Worm (Caenorhabditis elegans) whole organism, L4 larva: ENCODE measurements around the gene R07E4.3.

Source experiments
- D1046.2 ChIP-seq: fragments of 200-800 bp; sonication (Bioruptor generic); IDR thresholded peaks from 2 replicates; pipeline ENCODE4 v1.3.6; 2022; ENCODE audit warnings: missing genetic modification characterization, missing compliant biosample characterization
- F10B5.3 ChIP-seq: sonication (generic microtip); optimal IDR thresholded peaks from 2 replicates; lab custom pipeline; 2016; ENCODE audit warnings: mild to moderate bottlenecking, missing genetic modification characterization, missing compliant biosample characterization
- F44E2.7 ChIP-seq: fragments of 200-800 bp; sonication (Bioruptor generic); IDR thresholded peaks from 2 replicates; pipeline ENCODE4 v2.1.2; 2022; ENCODE audit warnings: missing genetic modification characterization, missing compliant biosample characterization
- Y48G9A.11 ChIP-seq: fragments of 200-800 bp; sonication (Bioruptor generic); IDR thresholded peaks from 2 replicates; pipeline ENCODE4 v1.3.6; 2022; ENCODE audit warnings: missing genetic modification reagents, missing genetic modification characterization, missing compliant biosample characterization
- Y75B8A.6 ChIP-seq: fragments of 200-800 bp; sonication (Bioruptor generic); IDR thresholded peaks from 2 replicates; pipeline ENCODE4 v1.3.6; 2022; ENCODE audit warnings: missing genetic modification reagents, missing genetic modification characterization, missing compliant biosample characterization
- ZK337.2 ChIP-seq: fragments of 200-800 bp; sonication (Bioruptor generic); IDR thresholded peaks from 2 replicates; pipeline ENCODE4 v1.3.6; 2022; ENCODE audit warnings: missing genetic modification reagents, missing genetic modification characterization, missing compliant biosample characterization
- arid-1 ChIP-seq: fragments of 200-800 bp; sonication (Bioruptor generic); conservative IDR thresholded peaks from 2 replicates; pipeline ENCODE4 v1.3.6; 2022; ENCODE audit warnings: missing genetic modification reagents, missing genetic modification characterization, missing compliant biosample characterization
- ceh-20 ChIP-seq: fragments of 200-800 bp; sonication (Bioruptor generic); IDR thresholded peaks from 2 replicates; pipeline ENCODE4 v1.3.6; 2022; ENCODE audit warnings: missing genetic modification reagents, missing genetic modification characterization, missing compliant biosample characterization
- ceh-62 ChIP-seq: sonication (generic microtip); optimal IDR thresholded peaks from 2 replicates; lab custom pipeline; 2017; ENCODE audit warnings: missing biosample characterization, missing genetic modification characterization
- ceh-82 ChIP-seq: sonication (generic microtip); optimal IDR thresholded peaks from 2 replicates; lab custom pipeline; 2017; ENCODE audit warnings: missing biosample characterization, missing genetic modification characterization
- cey-2 ChIP-seq: sonication (generic microtip); optimal IDR thresholded peaks from 3 replicates; lab custom pipeline; 2017; ENCODE audit warnings: missing genetic modification characterization, mild to moderate bottlenecking, missing compliant biosample characterization, antibody characterized with exemption, borderline replicate concordance; ENCODE audit not compliant: insufficient read depth
- dmd-9 ChIP-seq: fragments of 200-800 bp; sonication (Bioruptor generic); IDR thresholded peaks from 2 replicates; pipeline ENCODE4 v1.3.6; 2022; ENCODE audit warnings: missing genetic modification reagents, missing genetic modification characterization, missing compliant biosample characterization
- dpl-1 ChIP-seq: fragments of 150-350 bp; optimal IDR thresholded peaks from 2 replicates; lab custom pipeline; 2014; ENCODE audit warnings: missing biosample characterization, missing genetic modification reagents, missing genetic modification characterization
- duxl-1 ChIP-seq: sonication (generic microtip); optimal IDR thresholded peaks from 2 replicates; lab custom pipeline; 2016; ENCODE audit warnings: mild to moderate bottlenecking, missing genetic modification characterization, moderate library complexity, missing compliant biosample characterization; ENCODE audit not compliant: poor library complexity
- dve-1 ChIP-seq: sonication (generic microtip); optimal IDR thresholded peaks from 2 replicates; lab custom pipeline; 2017; ENCODE audit warnings: antibody characterized with exemption, mild to moderate bottlenecking, missing genetic modification characterization, missing compliant biosample characterization; ENCODE audit not compliant: insufficient read depth
- egl-27 ChIP-seq: sonication (generic microtip); optimal IDR thresholded peaks from 3 replicates; lab custom pipeline; 2017; ENCODE audit warnings: missing biosample characterization, missing genetic modification reagents, missing genetic modification characterization
- egl-43 ChIP-seq: fragments of 200-800 bp; sonication (Bioruptor generic); IDR thresholded peaks from 2 replicates; pipeline ENCODE4 v1.3.6; 2022; ENCODE audit warnings: missing genetic modification reagents, missing genetic modification characterization, missing compliant biosample characterization
- fkh-10 ChIP-seq: fragments of 150-350 bp; optimal IDR thresholded peaks from 2 replicates; lab custom pipeline; 2014; ENCODE audit warnings: missing biosample characterization, missing genetic modification reagents, missing genetic modification characterization
- gei-8 ChIP-seq: fragments of 200-800 bp; sonication (Bioruptor generic); optimal IDR thresholded peaks from 2 replicates; lab custom pipeline; 2018; ENCODE audit warnings: mild to moderate bottlenecking, missing genetic modification characterization, missing compliant biosample characterization
- hlh-11 ChIP-seq: fragments of 200-800 bp; sonication (Bioruptor generic); optimal IDR thresholded peaks from 2 replicates; lab custom pipeline; 2018; ENCODE audit warnings: mild to moderate bottlenecking, missing genetic modification characterization, missing compliant biosample characterization
- hmg-1.1 ChIP-seq: fragments of 200-800 bp; sonication (Bioruptor generic); IDR thresholded peaks from 2 replicates; pipeline ENCODE4 v1.3.6; 2022; ENCODE audit warnings: missing genetic modification reagents, missing genetic modification characterization, missing compliant biosample characterization
- lin-1 ChIP-seq: fragments of 200-800 bp; sonication (Bioruptor generic); IDR thresholded peaks from 2 replicates; pipeline ENCODE4 v1.3.6; 2022; ENCODE audit warnings: missing genetic modification reagents, missing genetic modification characterization, missing compliant biosample characterization
- lin-13 ChIP-seq: fragments of 150-350 bp; optimal IDR thresholded peaks from 2 replicates; lab custom pipeline; 2014; ENCODE audit warnings: missing biosample characterization, missing genetic modification reagents, missing genetic modification characterization
- lin-39 ChIP-seq: fragments of 150-350 bp; optimal IDR thresholded peaks from 2 replicates; lab custom pipeline; 2014; ENCODE audit warnings: missing biosample characterization, missing genetic modification reagents, missing genetic modification characterization
- mdl-1 ChIP-seq, 2 experiments: fragments of 150-350 bp in 1 of 2; sonication (generic microtip) in 1 of 2; optimal IDR thresholded peaks; 2 replicates each; lab custom pipeline; 2014 to 2017; ENCODE audit warnings: missing biosample characterization in 2 of 2, missing genetic modification characterization in 2 of 2
- mep-1 ChIP-seq: fragments of 150-350 bp; sonication (generic microtip); optimal IDR thresholded peaks from 3 replicates; lab custom pipeline; 2014; ENCODE audit warnings: missing biosample characterization, missing genetic modification characterization
- mes-2 ChIP-seq: sonication (generic microtip); optimal IDR thresholded peaks from 2 replicates; lab custom pipeline; 2016; ENCODE audit warnings: missing genotype, mild to moderate bottlenecking, missing genetic modification characterization, missing compliant biosample characterization; ENCODE audit not compliant: poor library complexity, severe bottlenecking
- mxl-2 ChIP-seq: fragments of 200-800 bp; sonication (Bioruptor generic); conservative IDR thresholded peaks from 2 replicates; pipeline ENCODE4 v1.3.6; 2022; ENCODE audit warnings: missing genetic modification reagents, missing genetic modification characterization, missing compliant biosample characterization
- mxl-3 ChIP-seq: fragments of 200-800 bp; sonication (Bioruptor generic); optimal IDR thresholded peaks from 2 replicates; lab custom pipeline; 2018; ENCODE audit warnings: mild to moderate bottlenecking, missing genetic modification characterization, missing compliant biosample characterization
- nhr-28 ChIP-seq: fragments of 150-350 bp; optimal IDR thresholded peaks from 2 replicates; lab custom pipeline; 2014; ENCODE audit warnings: missing biosample characterization, missing genetic modification characterization
- nhr-42 ChIP-seq: fragments of 200-800 bp; sonication (Bioruptor generic); IDR thresholded peaks from 2 replicates; pipeline ENCODE4 v1.3.6; 2022; ENCODE audit warnings: missing genetic modification characterization, missing compliant biosample characterization
- pqm-1 ChIP-seq: sonication (generic microtip); optimal IDR thresholded peaks from 2 replicates; lab custom pipeline; 2017; ENCODE audit warnings: missing biosample characterization, missing genetic modification characterization
- rbr-2 ChIP-seq: sonication (generic microtip); optimal IDR thresholded peaks from 2 replicates; lab custom pipeline; 2016; ENCODE audit warnings: missing genotype, missing genetic modification characterization, missing compliant biosample characterization
- saeg-2 ChIP-seq: fragments of 200-800 bp; sonication (Bioruptor generic); IDR thresholded peaks from 2 replicates; pipeline ENCODE4 v1.3.6; 2022; ENCODE audit warnings: missing genetic modification reagents, missing genetic modification characterization, missing compliant biosample characterization
- sdz-12 ChIP-seq: fragments of 200-800 bp; sonication (Bioruptor generic); optimal IDR thresholded peaks from 2 replicates; lab custom pipeline; 2018; ENCODE audit warnings: mild to moderate bottlenecking, missing genetic modification characterization, missing compliant biosample characterization
- set-16 ChIP-seq: fragments of 200-800 bp; sonication (Bioruptor generic); IDR thresholded peaks from 2 replicates; pipeline ENCODE4 v1.3.6; 2022; ENCODE audit warnings: missing genetic modification reagents, missing genetic modification characterization, missing compliant biosample characterization
- skn-1 ChIP-seq: fragments of 150-350 bp; optimal IDR thresholded peaks from 2 replicates; lab custom pipeline; 2014; ENCODE audit warnings: missing biosample characterization, missing genetic modification characterization
- snpc-4 ChIP-seq: fragments of 150-350 bp; optimal IDR thresholded peaks from 2 replicates; lab custom pipeline; 2014; ENCODE audit warnings: missing biosample characterization, missing genetic modification characterization
- spr-1 ChIP-seq: sonication (generic microtip); optimal IDR thresholded peaks from 2 replicates; lab custom pipeline; 2016; ENCODE audit warnings: mild to moderate bottlenecking, missing genetic modification characterization, missing compliant biosample characterization
- unc-39 ChIP-seq: sonication (generic microtip); optimal IDR thresholded peaks from 2 replicates; lab custom pipeline; 2017; ENCODE audit warnings: missing biosample characterization, missing genetic modification characterization
- zfp-2 ChIP-seq: sonication (generic microtip); optimal IDR thresholded peaks from 2 replicates; lab custom pipeline; 2016; ENCODE audit warnings: mild to moderate bottlenecking, missing genetic modification characterization, missing compliant biosample characterization

The R07E4.3 gene

DNA sequence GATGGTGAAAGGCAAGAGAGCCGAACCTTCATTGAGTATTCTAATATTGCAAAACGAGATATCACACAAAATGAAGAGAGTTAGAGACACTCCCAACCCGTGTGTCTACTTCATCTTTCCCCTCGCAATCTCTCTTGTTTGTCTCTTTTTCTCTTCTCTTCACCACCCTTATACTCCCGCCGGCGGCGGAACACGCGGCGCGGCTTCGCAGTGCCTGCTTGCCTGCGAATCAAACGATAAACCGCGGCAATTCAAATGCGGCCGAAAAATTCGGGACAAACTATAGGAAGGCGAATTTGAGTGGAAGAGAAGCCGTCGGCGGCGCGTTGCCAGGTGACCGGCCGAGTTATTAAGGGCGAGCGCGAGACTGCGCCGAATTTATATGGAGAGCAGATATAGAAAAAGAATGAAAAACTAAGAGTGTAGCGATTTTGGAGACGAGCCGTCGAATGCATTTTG lies 31.4 kb downstream of the R07E4.3 start, which contains the start of gene klp-13 (continued):
- no peak for TF ChIP-seq Y75B8A.6 (GFP tag; lab: Robert Waterston, UW)
- TF ChIP-seq mep-1 (tag; lab: Kevin White, UChicago), result peak; percentile 93
- TF ChIP-seq saeg-2, result 0 out of 2 replicates have a peak, but pooled peaks have one; percentile 28
- TF ChIP-seq dpl-1 (GFP tag; lab: Kevin White, UChicago), result peak; percentile 88
- TF ChIP-seq ceh-20 (GFP tag; lab: Robert Waterston, UW), result peak; percentile 66; the same call in 1 of the 2 replicates
- no peak for TF ChIP-seq gei-8 (GFP tag; lab: Kevin White, UChicago)
- peak; percentile 84 for TF ChIP-seq mes-2 (tag; lab: Kevin White, UChicago)
- TF ChIP-seq lin-13 (GFP tag; lab: Kevin White, UChicago), result peak; percentile 85
- TF ChIP-seq egl-43 (GFP tag; lab: Robert Waterston, UW), result no peak; the same call in 1 of the 2 replicates
- no peak for TF ChIP-seq dmd-9
- TF ChIP-seq set-16 (GFP tag; lab: Robert Waterston, UW), result peak; percentile 86
- TF ChIP-seq rbr-2 (tag; lab: Kevin White, UChicago), result peak; percentile 85

- peak; percentile 6 for TF ChIP-seq hlh-11
- TF ChIP-seq spr-1, result no peak
- no peak for TF ChIP-seq zfp-2 (tag; lab: Kevin White, UChicago)
- TF ChIP-seq snpc-4 (tag; lab: Kevin White, UChicago), result no peak
- TF ChIP-seq ZK337.2 (GFP tag; lab: Robert Waterston, UW), result no peak
- peak; percentile 32 for TF ChIP-seq pqm-1 (tag; lab: Kevin White, UChicago)
- peak; percentile 20 for TF ChIP-seq nhr-28 (tag; lab: Kevin White, UChicago)
- no peak for TF ChIP-seq Y48G9A.11 (GFP tag; lab: Robert Waterston, UW)
These were observed 32.5 kb downstream of the R07E4.3 start for ce11 chrX:5985720-5986119.

DNA sequence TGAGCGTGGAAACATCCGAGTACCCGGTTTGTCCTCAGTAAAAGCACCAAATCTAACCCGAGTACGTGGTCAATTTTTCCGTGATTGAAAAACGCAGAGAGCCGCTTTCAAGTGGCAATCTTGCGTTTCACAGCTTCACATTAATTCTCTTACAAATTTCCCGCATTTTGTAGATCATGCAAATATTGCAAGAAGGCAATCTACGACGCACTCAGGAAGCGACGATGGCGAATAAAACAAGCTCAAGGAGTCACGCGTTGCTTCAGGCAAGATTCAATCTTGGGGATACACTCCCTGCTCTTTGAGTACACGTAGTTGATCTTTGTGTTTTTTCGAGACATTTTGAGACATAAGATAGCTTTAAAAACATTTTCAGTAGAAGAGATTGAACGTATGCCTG lies 34.7 kb downstream of the R07E4.3 start:
- TF ChIP-seq duxl-1 (tag; lab: Kevin White, UChicago), result no peak
- TF ChIP-seq ceh-20 (GFP tag; lab: Robert Waterston, UW), result no peak
- no peak for TF ChIP-seq ceh-62 (tag; lab: Kevin White, UChicago)
- no peak for TF ChIP-seq ceh-82 (tag; lab: Kevin White, UChicago)
- TF ChIP-seq saeg-2, result no peak
- TF ChIP-seq mdl-1 (tag; optimal IDR thresholded peaks at IDR 0.05; lab: Kevin White, UChicago), result no peak
- TF ChIP-seq lin-39 (tag; lab: Kevin White, UChicago), result no peak
- TF ChIP-seq egl-27 (tag; lab: Kevin White, UChicago), result no peak
- TF ChIP-seq mep-1 (tag; lab: Kevin White, UChicago), result no peak
- no peak for TF ChIP-seq dve-1 (tag; lab: Kevin White, UChicago)
- no peak for TF ChIP-seq mxl-3
- no peak for TF ChIP-seq D1046.2
- TF ChIP-seq unc-39 (tag; lab: Kevin White, UChicago), result no peak
- TF ChIP-seq hmg-1.1 (GFP tag; lab: Robert Waterston, UW), result no peak
- no peak for TF ChIP-seq skn-1 (tag; lab: Kevin White, UChicago)
- no peak for TF ChIP-seq fkh-10 (GFP tag; lab: Kevin White, UChicago)
- no peak for TF ChIP-seq sdz-12
- no peak for TF ChIP-seq mxl-2 (GFP tag; lab: Robert Waterston, UW)

DNA sequence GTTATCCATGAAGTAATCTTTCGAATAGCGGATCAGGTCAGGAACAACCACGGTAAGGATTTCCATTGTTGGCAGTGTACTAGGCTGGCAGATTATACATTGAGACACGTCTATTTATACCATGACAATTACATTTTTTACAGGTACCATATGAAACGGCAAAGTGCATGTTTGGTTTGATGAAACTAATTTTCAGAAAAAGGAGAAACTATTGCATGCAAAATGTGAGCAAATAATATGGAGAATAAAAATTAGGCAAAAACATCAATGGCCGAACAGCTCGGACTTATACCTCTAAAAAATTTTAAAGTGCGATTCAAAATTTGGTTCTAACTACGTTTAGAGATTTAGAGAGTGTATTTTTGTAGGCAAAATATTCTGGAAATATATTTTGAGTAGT lies 39.5 kb downstream of the R07E4.3 start, which contains the start of gene F22F4.5:
Gene F22F4.5, minus strand, starts transcription at position 101 of the 400 bp plus-strand sequence.
- no peak for TF ChIP-seq lin-1 (GFP tag; lab: Robert Waterston, UW)
- TF ChIP-seq arid-1, result no peak
- no peak for TF ChIP-seq F10B5.3 (tag; lab: Kevin White, UChicago)
- TF ChIP-seq nhr-42 (GFP tag; lab: Robert Waterston, UW), result no peak
- TF ChIP-seq cey-2 (tag; lab: Kevin White, UChicago), result no peak
- TF ChIP-seq F44E2.7 (GFP tag; lab: Robert Waterston, UW), result no peak
- TF ChIP-seq, all 104 proteins: peak for 0
